Worm (Caenorhabditis elegans): ENCODE measurements around the gene C06A12.19.

C06A12.19 gene

ce11 chrIV:17467325-17467724, 27.4 kb upstream of the C06A12.19 start, which contains the start of gene elo-2 (continued):
- no peak for TF ChIP-seq nhr-25 (tag; optimal IDR thresholded peaks at IDR 0.05; ENCODE audit: borderline replicate concordance, insufficient read depth)
- no peak for TF ChIP-seq ama-1 (optimal IDR thresholded peaks at IDR 0.05)
- TF ChIP-seq ceh-32 (tag; optimal IDR thresholded peaks at IDR 0.05; ENCODE audit: poor library complexity) = no peak
- TF ChIP-seq zip-11 (GFP tag; IDR thresholded peaks at IDR 0.05) = no peak
- TF ChIP-seq tag-97 (GFP tag; IDR thresholded peaks at IDR 0.05) = no peak
- TF ChIP-seq skn-1 (tag; optimal IDR thresholded peaks at IDR 0.05) = no peak
- TF ChIP-seq saeg-2 (GFP tag; IDR thresholded peaks at IDR 0.05) = no peak
- TF ChIP-seq Y48G9A.11 (GFP tag; IDR thresholded peaks at IDR 0.05) = no peak
- TF ChIP-seq daf-19 (GFP tag; conservative IDR thresholded peaks at IDR 0.05) = no peak
- TF ChIP-seq nhr-76 (tag; optimal IDR thresholded peaks at IDR 0.05) = no peak
- no peak for TF ChIP-seq ztf-11 (tag; optimal IDR thresholded peaks at IDR 0.05)
- no peak for TF ChIP-seq hmg-1.1 (GFP tag; IDR thresholded peaks at IDR 0.05)
- no peak for TF ChIP-seq nhr-102 (tag; optimal IDR thresholded peaks at IDR 0.05)
- TF ChIP-seq aha-1 (tag) = peak; percentile 91
- no peak for TF ChIP-seq tra-1 (GFP tag; IDR thresholded peaks at IDR 0.05)
- TF ChIP-seq dve-1 (tag; optimal IDR thresholded peaks at IDR 0.05; ENCODE audit: insufficient read depth) = peak; percentile 65
- no peak for TF ChIP-seq lin-15B (tag; optimal IDR thresholded peaks at IDR 0.05)
- no peak for TF ChIP-seq lin-1 (GFP tag; IDR thresholded peaks at IDR 0.05)
- TF ChIP-seq lin-29 (GFP tag; IDR thresholded peaks at IDR 0.05) = no peak

ce11 chrIV:17465886-17466285, 26.0 kb upstream of the C06A12.19 start, which contains the start of gene F11E6.6:
F11E6.6 (minus strand) TSS chrIV:17465986.
- TF ChIP-seq daf-16 (GFP tag; optimal IDR thresholded peaks at IDR 0.05) = no peak
- TF ChIP-seq daf-16 (tag; optimal IDR thresholded peaks at IDR 0.05) = peak; percentile 23
- TF ChIP-seq nhr-77 (tag; optimal IDR thresholded peaks at IDR 0.05) = peak; percentile 23
- peak; percentile 46 for TF ChIP-seq pqm-1 (tag; optimal IDR thresholded peaks at IDR 0.05)
- TF ChIP-seq dmd-6 (GFP tag; IDR thresholded peaks at IDR 0.05) = 0 out of 2 replicates have a peak, but pooled peaks have one; percentile 8
- TF ChIP-seq ama-1 (optimal IDR thresholded peaks at IDR 0.05) = no peak
- no peak for TF ChIP-seq lir-3 (tag; optimal IDR thresholded peaks at IDR 0.05)
- no peak for TF ChIP-seq ceh-28 (tag; optimal IDR thresholded peaks at IDR 0.05)

- TF ChIP-seq ceh-44 (GFP tag; IDR thresholded peaks at IDR 0.05) (no peak), arid-1 (GFP tag; conservative IDR thresholded peaks at IDR 0.05) (no peak), jun-1 (tag; optimal IDR thresholded peaks at IDR 0.05) (no peak), ceh-82 (tag; optimal IDR thresholded peaks at IDR 0.05) (no peak), nhr-48 (tag; optimal IDR thresholded peaks at IDR 0.05) (no peak), ztf-7 (tag; optimal IDR thresholded peaks at IDR 0.05) (no peak), set-16 (GFP tag; IDR thresholded peaks at IDR 0.05) (no peak)
Measured at ce11 chrIV:17463108-17463608, 23.3 kb upstream of the C06A12.19 start, which contains the start of gene F11E6.10. F11E6.10 (minus strand) TSS chrIV:17463158.

DNA sequence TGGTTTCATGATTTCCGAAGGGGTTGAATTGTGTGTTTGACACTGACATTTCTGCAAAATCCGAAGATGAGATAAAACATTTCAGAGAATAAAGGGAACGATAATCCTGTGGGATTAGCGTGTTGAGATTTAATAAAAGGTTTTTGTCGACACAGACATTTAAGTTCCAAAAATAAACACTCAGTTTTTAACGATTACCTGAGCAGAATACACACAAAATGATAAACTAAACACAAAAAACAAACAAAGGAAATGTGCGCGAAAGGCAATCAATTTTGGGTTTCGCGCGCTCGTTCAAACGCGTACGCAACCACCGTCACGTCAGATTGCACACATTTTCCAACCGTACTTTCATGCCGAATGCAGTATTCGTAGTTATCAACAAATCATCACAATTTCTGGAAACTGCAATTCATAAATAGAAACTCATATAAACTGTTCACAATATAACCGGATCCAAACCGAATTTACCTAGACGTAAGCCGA, 21.4 kb upstream of the C06A12.19 start, which contains the start of gene rif-1.1:
Gene rif-1.1 (minus strand): TSS at position 51 of the 486 bp plus-strand sequence.
- TF ChIP-seq nhr-28 (tag; optimal IDR thresholded peaks at IDR 0.05) (peak; percentile 75), T26A8.4 (GFP tag; IDR thresholded peaks at IDR 0.05) (no peak), unc-130 (GFP tag; optimal IDR thresholded peaks at IDR 0.05) (peak; percentile 47), F10B5.3 (tag; optimal IDR thresholded peaks at IDR 0.05) (no peak), hmg-1.1 (GFP tag; IDR thresholded peaks at IDR 0.05) (0 out of 2 replicates have a peak, but pooled peaks have one; percentile 36), dpl-1 (GFP tag; optimal IDR thresholded peaks at IDR 0.05) (peak; percentile 84), lin-38 (GFP tag; IDR thresholded peaks at IDR 0.05) (peak; percentile 29), pha-4 (GFP tag; IDR thresholded peaks at IDR 0.05) (no peak), pha-4 (tag; optimal IDR thresholded peaks at IDR 0.05) (peak; percentile 47), mes-2 (tag; optimal IDR thresholded peaks at IDR 0.05; ENCODE audit: poor library complexity, severe bottlenecking) (peak; percentile 79), Y48G9A.11 (GFP tag; IDR thresholded peaks at IDR 0.05) (no peak), dve-1 (tag; optimal IDR thresholded peaks at IDR 0.05; ENCODE audit: insufficient read depth) (peak; percentile 45), unc-62 (GFP tag; optimal IDR thresholded peaks at IDR 0.05 in 1 of 2) (peak in 1 of 2 experiments; percentile 79), unc-62 (tag; optimal IDR thresholded peaks at IDR 0.05) (no peak), lsy-2 (tag; optimal IDR thresholded peaks at IDR 0.05) (peak in 1 of 2 experiments; percentile 85), F37D6.2 (tag; optimal IDR thresholded peaks at IDR 0.05) (no peak), snpc-1.2 (GFP tag; IDR thresholded peaks at IDR 0.05) (peak; percentile 76), dmd-6 (GFP tag; IDR thresholded peaks at IDR 0.05) (peak; percentile 22; the same call in 1 of the 2 replicates), hlh-11 (tag; optimal IDR thresholded peaks at IDR 0.05) (peak; percentile 37)

All from whole organism, L4 larva.